Worm (Caenorhabditis elegans): ENCODE measurements around the gene R05D3.12.

R05D3.12 gene

DNA sequence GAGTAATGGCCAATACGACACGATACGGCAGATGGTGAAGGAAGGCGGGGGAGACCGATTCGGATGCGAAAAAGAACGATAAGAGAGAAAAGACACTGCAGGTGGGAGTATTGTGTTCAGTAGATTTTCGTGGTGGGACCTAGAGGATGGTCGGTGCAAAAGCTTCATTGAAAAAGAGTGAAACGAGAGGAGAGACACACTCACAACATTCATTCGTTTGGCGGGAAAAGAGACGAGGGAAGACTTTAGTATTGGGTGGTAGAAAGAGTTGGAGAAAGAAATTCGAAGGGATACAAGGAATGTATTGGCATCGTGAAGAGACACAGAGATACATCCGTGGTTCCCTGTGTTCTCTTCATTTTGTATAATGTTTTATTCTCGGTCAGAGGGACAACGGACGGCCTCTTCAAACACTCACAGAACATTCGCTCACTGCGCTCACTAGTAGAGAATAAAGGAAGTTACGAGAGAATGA lies 24.3 kb upstream of the R05D3.12 start (continued):
- peak; percentile 83 for TF ChIP-seq hlh-11 (tag; optimal IDR thresholded peaks at IDR 0.05)
- TF ChIP-seq nhr-111 (GFP tag; optimal IDR thresholded peaks at IDR 0.05) = no peak
- no peak for TF ChIP-seq ztf-11 (tag; optimal IDR thresholded peaks at IDR 0.05)
- TF ChIP-seq dmd-6 (GFP tag; IDR thresholded peaks at IDR 0.05) = peak; percentile 53; the same call in 1 of the 2 replicates
- TF ChIP-seq nhr-237 (tag; optimal IDR thresholded peaks at IDR 0.05) = no peak
- TF ChIP-seq nhr-25 (tag; optimal IDR thresholded peaks at IDR 0.05; ENCODE audit: borderline replicate concordance, insufficient read depth) = peak; percentile 59
- TF ChIP-seq ama-1 (optimal IDR thresholded peaks at IDR 0.05) = peak; percentile 43
- TF ChIP-seq madf-9 (GFP tag; conservative IDR thresholded peaks at IDR 0.05) = no peak
- TF ChIP-seq ceh-20 (GFP tag; IDR thresholded peaks at IDR 0.05) = 0 out of 2 replicates have a peak, but pooled peaks have one; percentile 14
- no peak for TF ChIP-seq sdz-12 (GFP tag; optimal IDR thresholded peaks at IDR 0.05)
- peak in 1 of 2 experiments; percentile 58 for TF ChIP-seq mdl-1 (tag; optimal IDR thresholded peaks at IDR 0.05)
- TF ChIP-seq nhr-42 (GFP tag; IDR thresholded peaks at IDR 0.05) = no peak
- TF ChIP-seq nhr-48 (tag; optimal IDR thresholded peaks at IDR 0.05) = peak; percentile 62
- TF ChIP-seq arid-1 (GFP tag; conservative IDR thresholded peaks at IDR 0.05) = peak; percentile 27; the same call in 1 of the 2 replicates
- no peak for TF ChIP-seq nhr-10 (tag; optimal IDR thresholded peaks at IDR 0.05)
- peak; percentile 40 for TF ChIP-seq nhr-102 (tag; optimal IDR thresholded peaks at IDR 0.05)
- TF ChIP-seq vab-7 (GFP tag; IDR thresholded peaks at IDR 0.05) = no peak
- TF ChIP-seq lin-1 (GFP tag; IDR thresholded peaks at IDR 0.05) = no peak
- no peak for TF ChIP-seq zip-2 (tag; optimal IDR thresholded peaks at IDR 0.05)
- no peak for TF ChIP-seq lin-15B (tag; optimal IDR thresholded peaks at IDR 0.05)
- peak; percentile 77 to 91 for TF ChIP-seq lsy-2 (tag; optimal IDR thresholded peaks at IDR 0.05)
- no peak for TF ChIP-seq zfp-2 (tag; optimal IDR thresholded peaks at IDR 0.05)
- TF ChIP-seq spr-3 (GFP tag; optimal IDR thresholded peaks at IDR 0.05) = no peak
- TF ChIP-seq tag-97 (GFP tag; IDR thresholded peaks at IDR 0.05) = no peak
- peak; percentile 50 for TF ChIP-seq ztf-7 (tag; optimal IDR thresholded peaks at IDR 0.05)
- no peak for TF ChIP-seq php-3 (GFP tag; IDR thresholded peaks at IDR 0.05)
- peak; percentile 3 for TF ChIP-seq pqm-1 (tag; optimal IDR thresholded peaks at IDR 0.05)
- TF ChIP-seq ceh-28 (tag; optimal IDR thresholded peaks at IDR 0.05) = no peak
- TF ChIP-seq daf-19 (GFP tag; conservative IDR thresholded peaks at IDR 0.05) = no peak
- no peak for TF ChIP-seq Y75B8A.6 (GFP tag; IDR thresholded peaks at IDR 0.05)
- TF ChIP-seq fos-1 (tag; optimal IDR thresholded peaks at IDR 0.05) = no peak
- no peak for TF ChIP-seq Y48G9A.11 (GFP tag; IDR thresholded peaks at IDR 0.05)
- no peak for TF ChIP-seq nhr-41 (GFP tag; IDR thresholded peaks at IDR 0.05)
- no peak for TF ChIP-seq attf-4 (tag; optimal IDR thresholded peaks at IDR 0.05)
- TF ChIP-seq ceh-44 (GFP tag; IDR thresholded peaks at IDR 0.05) = no peak
- no peak for TF ChIP-seq cey-2 (tag; optimal IDR thresholded peaks at IDR 0.05; ENCODE audit: borderline replicate concordance, insufficient read depth)
- TF ChIP-seq pha-4 (GFP tag; IDR thresholded peaks at IDR 0.05) = no peak
- peak; percentile 43 for TF ChIP-seq pha-4 (tag; optimal IDR thresholded peaks at IDR 0.05)
- no peak for TF ChIP-seq dmd-8 (GFP tag; IDR thresholded peaks at IDR 0.05)
- no peak for TF ChIP-seq Y105C5A.15 (GFP tag; IDR thresholded peaks at IDR 0.05)
- TF ChIP-seq F26F4.8 (GFP tag; conservative IDR thresholded peaks at IDR 0.05) = no peak
- no peak for TF ChIP-seq dmd-9 (GFP tag; IDR thresholded peaks at IDR 0.05)
- TF ChIP-seq mdt-29 (GFP tag; IDR thresholded peaks at IDR 0.05) = no peak
- TF ChIP-seq lin-38 (GFP tag; IDR thresholded peaks at IDR 0.05) = peak; percentile 68
- peak; percentile 64 for TF ChIP-seq ces-1 (GFP tag; optimal IDR thresholded peaks at IDR 0.05)
- peak; percentile 49; the same call in 1 of the 2 replicates for TF ChIP-seq lim-7 (GFP tag; IDR thresholded peaks at IDR 0.05)
- no peak for TF ChIP-seq zfp-3 (GFP tag; conservative IDR thresholded peaks at IDR 0.05)
- no peak for TF ChIP-seq lin-29 (GFP tag; IDR thresholded peaks at IDR 0.05)
- peak; percentile 66 for TF ChIP-seq nhr-28 (tag; optimal IDR thresholded peaks at IDR 0.05)
- peak; percentile 65 for TF ChIP-seq ctbp-1 (GFP tag; IDR thresholded peaks at IDR 0.05)
- TF ChIP-seq T20F7.1 (GFP tag; optimal IDR thresholded peaks at IDR 0.05) = peak; percentile 72
- peak; percentile 73 for TF ChIP-seq dpl-1 (GFP tag; optimal IDR thresholded peaks at IDR 0.05)
